Worm (Caenorhabditis elegans) whole organism, L4 larva: ENCODE measurements around the gene R08E5.1.

Experiments used
- F49E8.2 ChIP-seq: sonication (generic microtip); optimal IDR thresholded peaks from 2 replicates; lab custom pipeline; 2016; ENCODE audit warnings: missing compliant biosample characterization, mild to moderate bottlenecking, missing genetic modification characterization, borderline replicate concordance
- R02D3.7 ChIP-seq: fragments of 150-350 bp; sonication (generic microtip); optimal IDR thresholded peaks from 3 replicates; lab custom pipeline; 2014; ENCODE audit warnings: missing biosample characterization, missing genetic modification characterization
- Y75B8A.6 ChIP-seq: fragments of 200-800 bp; sonication (Bioruptor generic); IDR thresholded peaks from 2 replicates; pipeline ENCODE4 v1.3.6; 2022; ENCODE audit warnings: missing genetic modification reagents, missing genetic modification characterization, missing compliant biosample characterization
- ZK337.2 ChIP-seq: fragments of 200-800 bp; sonication (Bioruptor generic); IDR thresholded peaks from 2 replicates; pipeline ENCODE4 v1.3.6; 2022; ENCODE audit warnings: missing genetic modification reagents, missing genetic modification characterization, missing compliant biosample characterization
- aha-1 ChIP-seq: fragments of 150-350 bp; peaks from one replicate; lab custom pipeline; 2014; ENCODE audit warnings: missing biosample characterization, missing genetic modification characterization
- aly-2 ChIP-seq: sonication (generic microtip); optimal IDR thresholded peaks from 2 replicates; lab custom pipeline; 2018; ENCODE audit warnings: missing biosample characterization, missing genetic modification characterization
- ceh-32 ChIP-seq: sonication (generic microtip); optimal IDR thresholded peaks from 2 replicates; lab custom pipeline; 2016; ENCODE audit warnings: mild to moderate bottlenecking, missing genetic modification characterization, missing compliant biosample characterization; ENCODE audit not compliant: poor library complexity
- daf-16 ChIP-seq, 3 experiments: sonication (generic microtip); optimal IDR thresholded peaks; 2 replicates each; lab custom pipeline; 2016 to 2017; ENCODE audit warnings: missing genetic modification characterization in 3 of 3, missing genetic modification reagents in 3 of 3, mild to moderate bottlenecking in 2 of 3, missing compliant biosample characterization in 2 of 3, missing biosample characterization in 1 of 3, moderate library complexity in 1 of 3
- daf-8 ChIP-seq: fragments of 200-800 bp; sonication (Bioruptor generic); IDR thresholded peaks from 2 replicates; pipeline ENCODE4 v1.3.6; 2022; ENCODE audit warnings: missing genetic modification characterization, missing compliant biosample characterization
- dpl-1 ChIP-seq: fragments of 150-350 bp; optimal IDR thresholded peaks from 2 replicates; lab custom pipeline; 2014; ENCODE audit warnings: missing biosample characterization, missing genetic modification reagents, missing genetic modification characterization
- duxl-1 ChIP-seq: sonication (generic microtip); optimal IDR thresholded peaks from 2 replicates; lab custom pipeline; 2016; ENCODE audit warnings: mild to moderate bottlenecking, missing genetic modification characterization, moderate library complexity, missing compliant biosample characterization; ENCODE audit not compliant: poor library complexity
- dve-1 ChIP-seq: sonication (generic microtip); optimal IDR thresholded peaks from 2 replicates; lab custom pipeline; 2017; ENCODE audit warnings: antibody characterized with exemption, mild to moderate bottlenecking, missing genetic modification characterization, missing compliant biosample characterization; ENCODE audit not compliant: insufficient read depth
- egl-43 ChIP-seq: fragments of 200-800 bp; sonication (Bioruptor generic); IDR thresholded peaks from 2 replicates; pipeline ENCODE4 v1.3.6; 2022; ENCODE audit warnings: missing genetic modification reagents, missing genetic modification characterization, missing compliant biosample characterization
- gei-8 ChIP-seq: fragments of 200-800 bp; sonication (Bioruptor generic); optimal IDR thresholded peaks from 2 replicates; lab custom pipeline; 2018; ENCODE audit warnings: mild to moderate bottlenecking, missing genetic modification characterization, missing compliant biosample characterization
- hif-1 ChIP-seq, 2 experiments: sonication (generic microtip); optimal IDR thresholded peaks; 2 replicates each; lab custom pipeline; 2016 to 2017; ENCODE audit warnings: missing compliant biosample characterization in 2 of 2, missing genetic modification characterization in 2 of 2, missing genetic modification reagents in 2 of 2, missing genotype in 2 of 2, mild to moderate bottlenecking in 1 of 2
- hlh-30 ChIP-seq: sonication (generic microtip); optimal IDR thresholded peaks from 2 replicates; lab custom pipeline; 2017; ENCODE audit warnings: antibody characterized with exemption, mild to moderate bottlenecking, missing genetic modification characterization, missing compliant biosample characterization; ENCODE audit not compliant: insufficient read depth
- lim-7 ChIP-seq: fragments of 200-800 bp; sonication (Bioruptor generic); IDR thresholded peaks from 2 replicates; pipeline ENCODE4 v1.3.6; 2022; ENCODE audit warnings: missing genetic modification characterization, missing compliant biosample characterization
- lin-38 ChIP-seq: fragments of 200-800 bp; sonication (Bioruptor generic); IDR thresholded peaks from 2 replicates; pipeline ENCODE4 v1.3.6; 2022; ENCODE audit warnings: missing genetic modification reagents, missing genetic modification characterization, missing compliant biosample characterization
- lsy-2 ChIP-seq, 2 experiments: fragments of 150-350 bp in 1 of 2; sonication (generic microtip) in 1 of 2; optimal IDR thresholded peaks; 2 replicates each; lab custom pipeline; 2014 to 2017; ENCODE audit warnings: missing biosample characterization in 2 of 2, missing genetic modification characterization in 2 of 2
- mep-1 ChIP-seq: fragments of 150-350 bp; sonication (generic microtip); optimal IDR thresholded peaks from 3 replicates; lab custom pipeline; 2014; ENCODE audit warnings: missing biosample characterization, missing genetic modification characterization
- mes-2 ChIP-seq: sonication (generic microtip); optimal IDR thresholded peaks from 2 replicates; lab custom pipeline; 2016; ENCODE audit warnings: missing genotype, mild to moderate bottlenecking, missing genetic modification characterization, missing compliant biosample characterization; ENCODE audit not compliant: poor library complexity, severe bottlenecking
- mxl-3 ChIP-seq: fragments of 200-800 bp; sonication (Bioruptor generic); optimal IDR thresholded peaks from 2 replicates; lab custom pipeline; 2018; ENCODE audit warnings: mild to moderate bottlenecking, missing genetic modification characterization, missing compliant biosample characterization
- nhr-76 ChIP-seq: fragments of 150-350 bp; optimal IDR thresholded peaks from 2 replicates; lab custom pipeline; 2014; ENCODE audit warnings: missing biosample characterization, missing genetic modification characterization
- php-3 ChIP-seq: fragments of 200-800 bp; sonication (Bioruptor generic); IDR thresholded peaks from 2 replicates; pipeline ENCODE4 v1.3.6; 2022; ENCODE audit warnings: missing genetic modification reagents, missing genetic modification characterization, missing compliant biosample characterization
- rbr-2 ChIP-seq: sonication (generic microtip); optimal IDR thresholded peaks from 2 replicates; lab custom pipeline; 2016; ENCODE audit warnings: missing genotype, missing genetic modification characterization, missing compliant biosample characterization
- set-16 ChIP-seq: fragments of 200-800 bp; sonication (Bioruptor generic); IDR thresholded peaks from 2 replicates; pipeline ENCODE4 v1.3.6; 2022; ENCODE audit warnings: missing genetic modification reagents, missing genetic modification characterization, missing compliant biosample characterization
- snpc-1.2 ChIP-seq: fragments of 200-800 bp; sonication (Bioruptor generic); IDR thresholded peaks from 2 replicates; pipeline ENCODE4 v1.3.6; 2022; ENCODE audit warnings: missing genetic modification reagents, missing genetic modification characterization, missing compliant biosample characterization
- unc-62 ChIP-seq, 3 experiments: fragments of 150-350 bp in 1 of 3; sonication (generic microtip); optimal IDR thresholded peaks in 2 of 3; peaks in 1 of 3; 1 replicate in 1 of 3; 2 replicates in 2 of 3; lab custom pipeline; 2014 to 2017; ENCODE audit warnings: missing biosample characterization in 3 of 3, missing genetic modification characterization in 3 of 3, missing genetic modification reagents in 3 of 3, missing genotype in 1 of 3
- ztf-11 ChIP-seq: fragments of 150-350 bp; optimal IDR thresholded peaks from 2 replicates; lab custom pipeline; 2014; ENCODE audit warnings: missing biosample characterization, missing genetic modification characterization
- ztf-7 ChIP-seq: fragments of 150-350 bp; optimal IDR thresholded peaks from 2 replicates; lab custom pipeline; 2014; ENCODE audit warnings: missing biosample characterization, missing genetic modification characterization

R08E5.1 gene

DNA sequence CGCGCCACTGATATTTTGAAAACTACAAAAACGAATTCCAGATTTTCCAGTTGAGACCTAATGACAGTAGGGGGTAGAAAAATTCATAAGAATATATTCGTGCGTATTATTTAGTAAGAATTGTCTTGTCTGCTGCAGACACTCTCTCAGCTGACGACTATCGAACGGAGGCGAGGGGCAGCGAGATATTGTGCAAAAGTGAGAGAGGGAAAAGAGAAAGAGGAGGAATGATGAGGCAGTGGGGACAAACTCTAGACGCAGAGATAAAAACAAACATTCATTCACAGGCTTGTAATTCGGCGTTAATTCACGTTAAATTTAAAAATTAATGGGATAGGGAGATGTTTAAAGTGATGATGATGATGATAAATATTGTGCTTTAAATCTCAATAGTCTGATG, 14.4 kb downstream of the R08E5.1 start, which contains the start of gene gid-7 (continued):
- TF ChIP-seq Y75B8A.6 (GFP tag; lab: Robert Waterston, UW) (no peak), ztf-7 (tag; lab: Kevin White, UChicago) (no peak), ZK337.2 (no peak), rbr-2 (no peak), ztf-11 (tag; lab: Kevin White, UChicago) (no peak), mxl-3 (GFP tag; lab: Kevin White, UChicago) (no peak), mep-1 (tag; lab: Kevin White, UChicago) (peak; percentile 31)

DNA sequence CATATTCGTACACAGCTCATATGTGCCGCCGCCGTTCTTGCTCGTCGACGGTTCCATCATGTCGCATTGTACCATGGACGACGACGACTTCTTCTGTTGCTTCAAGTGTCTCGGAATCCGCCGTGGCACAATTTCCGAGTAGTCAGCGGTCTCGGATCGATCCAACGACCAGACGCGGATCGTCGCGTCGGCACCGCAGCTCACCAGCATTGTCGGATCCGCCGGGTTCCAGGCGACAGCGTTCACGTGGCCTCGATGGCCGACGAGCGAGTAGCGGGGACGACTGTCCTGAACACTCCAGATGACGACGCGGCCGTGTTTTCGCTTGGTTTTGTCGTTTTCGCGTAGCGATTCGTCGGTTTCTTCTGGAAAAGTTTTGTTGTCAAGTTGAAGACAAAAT, 21.0 kb downstream of the R08E5.1 start:
- TF ChIP-seq egl-43 (GFP tag; lab: Robert Waterston, UW): peak; percentile 38; the same call in 1 of the 2 replicates
- TF ChIP-seq php-3 (GFP tag; lab: Robert Waterston, UW): no peak
- TF ChIP-seq nhr-76 (tag; lab: Kevin White, UChicago): no peak
- TF ChIP-seq daf-8 (GFP tag; lab: Robert Waterston, UW): no peak
- TF ChIP-seq set-16: peak; percentile 91
- no peak for TF ChIP-seq ceh-32 (tag; lab: Kevin White, UChicago)
- no peak for TF ChIP-seq lin-38 (GFP tag; lab: Robert Waterston, UW)
- peak; percentile 28 for TF ChIP-seq aha-1 (tag; lab: Kevin White, UChicago)

DNA sequence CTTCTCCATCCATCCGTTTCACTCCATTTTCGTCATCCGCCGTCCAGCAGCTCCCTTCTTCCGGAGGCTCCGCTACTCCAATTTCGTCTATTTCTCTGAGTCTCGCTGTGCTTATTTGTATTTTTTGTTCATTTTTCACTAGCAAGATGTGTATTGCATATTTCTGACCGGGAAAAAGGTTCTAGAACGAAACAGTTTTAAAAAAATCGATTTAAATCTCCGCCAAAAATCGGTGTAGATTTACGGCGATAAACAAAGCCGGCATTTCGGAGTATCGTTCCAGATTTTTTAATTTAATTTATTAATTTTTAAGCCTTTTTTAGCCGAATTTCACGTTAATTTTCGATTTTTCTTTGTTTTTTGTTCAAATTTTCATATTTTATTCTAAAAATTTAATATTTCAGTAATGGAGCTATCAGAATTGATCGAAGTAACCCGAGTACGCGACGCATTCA, 28.1 kb downstream of the R08E5.1 start, which contains the start of gene mtm-9:
Gene mtm-9, plus strand, starts transcription at position 405 of the 455 bp plus-strand sequence.
- TF ChIP-seq mep-1 (tag; lab: Kevin White, UChicago) (no peak), dpl-1 (GFP tag; lab: Kevin White, UChicago) (peak; percentile 93), php-3 (GFP tag; lab: Robert Waterston, UW) (no peak), R02D3.7 (tag; lab: Kevin White, UChicago) (peak; percentile 70), mes-2 (peak; percentile 41), dve-1 (tag; lab: Kevin White, UChicago) (peak; percentile 31), daf-16 (GFP tag; optimal IDR thresholded peaks at IDR 0.05; lab: Kevin White, UChicago) (no peak), daf-16 (tag; optimal IDR thresholded peaks at IDR 0.05; lab: Kevin White, UChicago) (peak; percentile 55), hif-1 (tag; optimal IDR thresholded peaks at IDR 0.05; lab: Kevin White, UChicago) (peak in 1 of 2 experiments; percentile 7), aha-1 (tag; lab: Kevin White, UChicago) (peak; percentile 56), lsy-2 (tag; optimal IDR thresholded peaks at IDR 0.05; lab: Kevin White, UChicago) (peak in 1 of 2 experiments; percentile 60), gei-8 (GFP tag; lab: Kevin White, UChicago) (no peak), hlh-30 (tag; lab: Kevin White, UChicago) (peak; percentile 42), unc-62 (GFP tag; optimal IDR thresholded peaks at IDR 0.05 in 1 of 2; lab: Kevin White, UChicago) (peak in 1 of 2 experiments; percentile 27), unc-62 (tag; optimal IDR thresholded peaks at IDR 0.05; lab: Kevin White, UChicago) (no peak)

DNA sequence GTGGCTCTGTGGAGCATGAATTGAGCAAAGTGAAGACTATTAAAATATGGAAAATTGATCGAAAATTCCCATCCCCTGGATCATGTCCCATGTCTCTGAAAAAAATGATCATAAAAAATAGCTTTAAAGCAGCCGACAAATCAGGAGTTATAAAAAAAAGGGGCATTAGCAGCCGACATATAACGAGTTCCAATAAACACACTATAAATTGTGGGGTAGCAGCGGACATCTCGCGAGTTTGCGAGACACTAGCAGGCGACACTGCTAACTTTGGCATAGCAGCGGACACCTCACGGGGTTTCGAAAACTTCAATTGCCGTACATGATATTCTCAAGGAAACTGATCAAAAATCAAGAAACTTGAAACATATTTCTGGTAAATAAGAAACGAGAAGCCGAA, 32.0 kb downstream of the R08E5.1 start, which contains the start of gene hpo-36:
Gene hpo-36, minus strand, starts transcription at position 101 of the 400 bp plus-strand sequence.
- no peak for TF ChIP-seq snpc-1.2 (GFP tag; lab: Robert Waterston, UW)
- peak; percentile 51 for TF ChIP-seq aha-1 (tag; lab: Kevin White, UChicago)

DNA sequence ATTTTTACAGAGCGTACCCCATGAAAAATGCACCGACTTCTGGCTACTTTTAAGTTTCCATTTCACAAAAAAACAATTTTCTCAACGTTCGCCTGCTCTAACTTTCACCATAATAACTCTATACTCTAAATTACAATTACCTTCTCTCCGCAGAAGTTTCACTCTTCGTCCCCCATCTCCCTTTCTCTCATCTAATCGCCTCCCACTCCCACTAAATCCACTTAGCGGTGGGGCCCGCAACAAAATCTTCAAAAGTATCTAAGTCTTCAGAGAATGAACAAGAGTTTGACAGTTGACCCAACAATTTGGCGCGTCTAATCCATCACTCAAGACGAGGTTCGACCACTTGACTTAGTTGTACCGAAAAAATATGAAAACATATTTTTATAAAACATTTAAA, 32.9 kb downstream of the R08E5.1 start:
- TF ChIP-seq F49E8.2: no peak
- TF ChIP-seq aly-2 (tag; lab: Kevin White, UChicago): no peak
- TF ChIP-seq dve-1 (tag; lab: Kevin White, UChicago): no peak
- TF ChIP-seq hlh-30 (tag; lab: Kevin White, UChicago): no peak
- TF ChIP-seq lim-7: no peak
- no peak for TF ChIP-seq snpc-1.2 (GFP tag; lab: Robert Waterston, UW)
- no peak for TF ChIP-seq duxl-1 (tag; lab: Kevin White, UChicago)
